Fruit fly (Drosophila melanogaster) whole organism, embryonic: Measurements from ENCODE around the gene toe.

Source experiments
- Blimp-1 ChIP-seq: fragments of 200-800 bp; sonication (Bioruptor generic); optimal IDR thresholded peaks from 3 replicates; lab custom pipeline; 2018; ENCODE audit warnings: missing biosample characterization, missing genetic modification characterization, mild to moderate bottlenecking, moderate library complexity, missing genetic modification reagents
- CG10462 ChIP-seq: fragments of 200-800 bp; sonication (Bioruptor generic); optimal IDR thresholded peaks from 2 replicates; lab custom pipeline; 2016; ENCODE audit warnings: missing biosample characterization, missing genetic modification characterization
- CG10654 ChIP-seq: fragments of 200-800 bp; sonication (Bioruptor generic); optimal IDR thresholded peaks from 2 replicates; lab custom pipeline; 2016; ENCODE audit warnings: missing biosample characterization, missing genetic modification characterization
- CG11560 ChIP-seq: fragments of 200-800 bp; sonication (Bioruptor generic); IDR thresholded peaks from 3 replicates; pipeline ENCODE4 v1.3.6; 2022; ENCODE audit warnings: missing biosample characterization, missing genetic modification characterization
- CG12219 ChIP-seq: fragments of 200-800 bp; sonication (Bioruptor generic); optimal IDR thresholded peaks from 3 replicates; lab custom pipeline; 2018; ENCODE audit warnings: missing biosample characterization, mild to moderate bottlenecking, missing genetic modification characterization
- CG12769 ChIP-seq: fragments of 200-800 bp; sonication (Bioruptor generic); optimal IDR thresholded peaks from 2 replicates; lab custom pipeline; 2019; ENCODE audit warnings: missing biosample characterization, mild to moderate bottlenecking, missing genetic modification characterization, moderate library complexity
- CG13123 ChIP-seq: fragments of 200-800 bp; sonication (Bioruptor generic); optimal IDR thresholded peaks from 2 replicates; lab custom pipeline; 2016; ENCODE audit warnings: missing biosample characterization, missing genetic modification characterization
- CG14860 ChIP-seq: fragments of 200-800 bp; sonication (Bioruptor generic); IDR thresholded peaks from 3 replicates; pipeline ENCODE4 v1.3.6; 2022; ENCODE audit warnings: missing biosample characterization, missing genetic modification characterization; ENCODE audit not compliant: partially characterized antibody
- CG14965 ChIP-seq: fragments of 200-800 bp; sonication (Bioruptor generic); optimal IDR thresholded peaks from 2 replicates; lab custom pipeline; 2016; ENCODE audit warnings: missing biosample characterization, missing genetic modification characterization, borderline replicate concordance
- CG15073 ChIP-seq: fragments of 200-800 bp; sonication (Bioruptor generic); optimal IDR thresholded peaks from 2 replicates; lab custom pipeline; 2016; ENCODE audit warnings: missing biosample characterization, missing genetic modification characterization
- CG1647 ChIP-seq: fragments of 200-800 bp; sonication (Bioruptor generic); optimal IDR thresholded peaks from 3 replicates; lab custom pipeline; 2016; ENCODE audit warnings: missing biosample characterization, missing genetic modification characterization
- CG17186 ChIP-seq: fragments of 200-800 bp; sonication (Bioruptor generic); optimal IDR thresholded peaks from 3 replicates; lab custom pipeline; 2017; ENCODE audit warnings: missing biosample characterization, missing genetic modification reagents, missing genetic modification characterization
- CG32772 ChIP-seq: fragments of 200-800 bp; sonication (Bioruptor generic); IDR thresholded peaks from 2 replicates; pipeline ENCODE4 v1.3.6; 2022; ENCODE audit warnings: missing biosample characterization, missing genetic modification characterization
- CG3847 ChIP-seq: fragments of 200-800 bp; sonication (Bioruptor generic); IDR thresholded peaks from 2 replicates; pipeline ENCODE4 v1.3.6; 2022; ENCODE audit warnings: missing biosample characterization, missing genetic modification characterization
- CG4404 ChIP-seq: fragments of 200-800 bp; sonication (Bioruptor generic); IDR thresholded peaks from 2 replicates; pipeline ENCODE4 v1.3.6; 2022; ENCODE audit warnings: missing biosample characterization, missing genetic modification characterization
- CG4617 ChIP-seq: fragments of 200-800 bp; sonication (Bioruptor generic); optimal IDR thresholded peaks from 3 replicates; lab custom pipeline; 2016; ENCODE audit warnings: missing biosample characterization, missing genetic modification characterization, borderline replicate concordance
- CG4820 ChIP-seq: fragments of 200-800 bp; sonication (Bioruptor generic); optimal IDR thresholded peaks from 3 replicates; lab custom pipeline; 2016; ENCODE audit warnings: missing biosample characterization, missing genetic modification characterization
- CG5953 ChIP-seq: fragments of 200-800 bp; sonication (Bioruptor generic); IDR thresholded peaks from 2 replicates; pipeline ENCODE4 v1.3.6; 2022; ENCODE audit warnings: missing biosample characterization, missing genetic modification characterization
- CG6272 ChIP-seq: fragments of 200-800 bp; sonication (Bioruptor generic); IDR thresholded peaks from 2 replicates; pipeline ENCODE4 v1.3.6; 2022; ENCODE audit warnings: missing biosample characterization, missing genetic modification characterization
- CG6689 ChIP-seq: fragments of 200-800 bp; sonication (Bioruptor generic); IDR thresholded peaks from 2 replicates; pipeline ENCODE4 v1.3.6; 2022; ENCODE audit warnings: missing biosample characterization, missing genetic modification characterization
- CG9215 ChIP-seq: fragments of 200-800 bp; sonication (Bioruptor generic); IDR thresholded peaks from 2 replicates; pipeline ENCODE4 v1.3.6; 2022; ENCODE audit warnings: missing biosample characterization, missing genetic modification characterization
- D ChIP-seq, 2 experiments: fragments of 200-800 bp in 1 of 2; fragments of >200 bp in 1 of 2; sonication (Bioruptor generic) in 1 of 2; optimal IDR thresholded peaks; 2 replicates in 1 of 2; 3 replicates in 1 of 2; lab custom pipeline; 2017; ENCODE audit warnings: mild to moderate bottlenecking in 1 of 2, missing biosample characterization in 1 of 2, missing genetic modification characterization in 1 of 2, missing genetic modification reagents in 1 of 2
- Doc3 ChIP-seq: fragments of 200-800 bp; sonication (Bioruptor generic); IDR thresholded peaks from 3 replicates; pipeline ENCODE4 v1.3.6; 2022; ENCODE audit warnings: missing biosample characterization, missing genetic modification characterization; ENCODE audit not compliant: partially characterized antibody
- E2f2 ChIP-seq: fragments of 200-800 bp; sonication (Bioruptor generic); IDR thresholded peaks from 2 replicates; pipeline ENCODE4 v1.3.6; 2022; ENCODE audit warnings: missing biosample characterization, missing genetic modification characterization
- GATAe ChIP-seq: fragments of 200-800 bp; sonication (Bioruptor generic); conservative IDR thresholded peaks from 2 replicates; pipeline ENCODE4 v1.3.6; 2022; ENCODE audit warnings: missing biosample characterization, missing genetic modification characterization
- Gsc ChIP-seq: fragments of 200-800 bp; sonication (Bioruptor generic); IDR thresholded peaks from 2 replicates; pipeline ENCODE4 v1.3.6; 2022; ENCODE audit warnings: missing biosample characterization, missing genetic modification characterization
- HHEX ChIP-seq: fragments of 200-800 bp; sonication (Bioruptor generic); optimal IDR thresholded peaks from 3 replicates; lab custom pipeline; 2017; ENCODE audit warnings: missing biosample characterization, mild to moderate bottlenecking, missing genetic modification characterization, missing genetic modification reagents
- HLHmδ ChIP-seq: fragments of 200-800 bp; sonication (Bioruptor generic); optimal IDR thresholded peaks from 2 replicates; lab custom pipeline; 2018; ENCODE audit warnings: missing biosample characterization, mild to moderate bottlenecking, missing genetic modification characterization, moderate library complexity
- HmgZ ChIP-seq: fragments of 200-800 bp; sonication (Bioruptor generic); optimal IDR thresholded peaks from 2 replicates; lab custom pipeline; 2018; ENCODE audit warnings: missing biosample characterization, mild to moderate bottlenecking, missing genetic modification characterization
- Hsf ChIP-seq: fragments of 200-800 bp; sonication (Bioruptor generic); optimal IDR thresholded peaks from 3 replicates; lab custom pipeline; 2016; ENCODE audit warnings: missing biosample characterization, missing genetic modification characterization
- Kr ChIP-seq: fragments of 200-800 bp; sonication (Bioruptor generic); optimal IDR thresholded peaks from 2 replicates; lab custom pipeline; 2017; ENCODE audit warnings: missing biosample characterization, mild to moderate bottlenecking, missing genetic modification characterization
- Scr ChIP-seq: fragments of 200-800 bp; sonication (Bioruptor generic); IDR thresholded peaks from 2 replicates; pipeline ENCODE4 v1.3.6; 2022; ENCODE audit warnings: missing biosample characterization, missing genetic modification characterization; ENCODE audit not compliant: partially characterized antibody
- Stat92E ChIP-seq, 3 experiments: fragments of >200 bp in 2 of 3; fragments of 200-800 bp in 1 of 3; sonication (Bioruptor generic) in 1 of 3; optimal IDR thresholded peaks; 2 replicates each; lab custom pipeline; 2017 to 2019; ENCODE audit warnings: missing biosample characterization in 3 of 3, missing genetic modification characterization in 3 of 3, mild to moderate bottlenecking in 1 of 3, moderate library complexity in 1 of 3
- amos ChIP-seq: fragments of 200-800 bp; sonication (Bioruptor generic); IDR thresholded peaks from 2 replicates; pipeline ENCODE4 v1.3.6; 2022; ENCODE audit warnings: missing biosample characterization, missing genetic modification characterization; ENCODE audit not compliant: partially characterized antibody
- cwo ChIP-seq: fragments of 200-800 bp; sonication (Bioruptor generic); optimal IDR thresholded peaks from 3 replicates; lab custom pipeline; 2017; ENCODE audit warnings: missing biosample characterization, missing genetic modification characterization, mild to moderate bottlenecking, moderate library complexity, missing genetic modification reagents
- danr ChIP-seq: fragments of 200-800 bp; sonication (Bioruptor generic); IDR thresholded peaks from 2 replicates; pipeline ENCODE4 v1.3.6; 2022; ENCODE audit warnings: missing biosample characterization, missing genetic modification characterization
- disco-r ChIP-seq: fragments of 200-800 bp; sonication (Bioruptor generic); optimal IDR thresholded peaks from 2 replicates; lab custom pipeline; 2016; ENCODE audit warnings: missing biosample characterization, missing genetic modification characterization
- gcm ChIP-seq: fragments of 200-800 bp; sonication (Bioruptor generic); optimal IDR thresholded peaks from 2 replicates; lab custom pipeline; 2019; ENCODE audit warnings: missing biosample characterization, mild to moderate bottlenecking, missing genetic modification characterization, moderate library complexity
- h ChIP-seq: fragments of >200 bp; optimal IDR thresholded peaks from 2 replicates; lab custom pipeline; 2017
- her ChIP-seq: fragments of 200-800 bp; sonication (Bioruptor generic); optimal IDR thresholded peaks from 2 replicates; lab custom pipeline; 2016; ENCODE audit warnings: missing biosample characterization, missing genetic modification characterization
- hth ChIP-seq: fragments of >200 bp; optimal IDR thresholded peaks from 2 replicates; lab custom pipeline; 2017; ENCODE audit warnings: inconsistent platforms
- klu ChIP-seq: fragments of 200-800 bp; sonication (Bioruptor generic); IDR thresholded peaks from 2 replicates; pipeline ENCODE4 v1.3.6; 2022; ENCODE audit warnings: missing biosample characterization, missing genetic modification characterization
- luna ChIP-seq: fragments of 200-800 bp; sonication (Bioruptor generic); optimal IDR thresholded peaks from 2 replicates; lab custom pipeline; 2016; ENCODE audit warnings: missing biosample characterization, missing genetic modification characterization
- pros ChIP-seq: fragments of 200-800 bp; sonication (Bioruptor generic); optimal IDR thresholded peaks from 3 replicates; lab custom pipeline; 2019; ENCODE audit warnings: missing biosample characterization, mild to moderate bottlenecking, missing genetic modification characterization, moderate library complexity
- row ChIP-seq: fragments of 200-800 bp; sonication (Bioruptor generic); IDR thresholded peaks from 3 replicates; pipeline ENCODE4 v1.3.6; 2022; ENCODE audit warnings: missing biosample characterization, missing genetic modification characterization
- sc ChIP-seq, 3 experiments: fragments of >200 bp in 2 of 3; fragments of 200-800 bp in 1 of 3; sonication (Bioruptor generic) in 1 of 3; optimal IDR thresholded peaks; 2 replicates in 2 of 3; 3 replicates in 1 of 3; lab custom pipeline; 2017; ENCODE audit warnings: mild to moderate bottlenecking in 1 of 3, missing biosample characterization in 1 of 3, missing genetic modification characterization in 1 of 3, missing genetic modification reagents in 1 of 3
- stwl ChIP-seq: fragments of 200-800 bp; sonication (Bioruptor generic); optimal IDR thresholded peaks from 3 replicates; lab custom pipeline; 2018; ENCODE audit warnings: missing biosample characterization, mild to moderate bottlenecking, missing genetic modification characterization, moderate library complexity
- tap ChIP-seq: fragments of 200-800 bp; optimal IDR thresholded peaks from 3 replicates; lab custom pipeline; 2019; ENCODE audit warnings: missing biosample characterization, mild to moderate bottlenecking, missing genetic modification characterization, moderate library complexity
- tio ChIP-seq: fragments of 200-800 bp; sonication (Bioruptor generic); optimal IDR thresholded peaks from 2 replicates; lab custom pipeline; 2017; ENCODE audit warnings: missing biosample characterization, missing genetic modification characterization, inconsistent platforms
- vvl ChIP-seq: fragments of 200-800 bp; sonication (Bioruptor generic); IDR thresholded peaks from 2 replicates; pipeline ENCODE4 v1.3.6; 2022; ENCODE audit warnings: missing biosample characterization, missing genetic modification characterization
- wdn ChIP-seq: fragments of 200-800 bp; sonication (Bioruptor generic); IDR thresholded peaks from 2 replicates; pipeline ENCODE4 v1.3.6; 2022; ENCODE audit warnings: missing biosample characterization, missing genetic modification characterization

toe gene

DNA sequence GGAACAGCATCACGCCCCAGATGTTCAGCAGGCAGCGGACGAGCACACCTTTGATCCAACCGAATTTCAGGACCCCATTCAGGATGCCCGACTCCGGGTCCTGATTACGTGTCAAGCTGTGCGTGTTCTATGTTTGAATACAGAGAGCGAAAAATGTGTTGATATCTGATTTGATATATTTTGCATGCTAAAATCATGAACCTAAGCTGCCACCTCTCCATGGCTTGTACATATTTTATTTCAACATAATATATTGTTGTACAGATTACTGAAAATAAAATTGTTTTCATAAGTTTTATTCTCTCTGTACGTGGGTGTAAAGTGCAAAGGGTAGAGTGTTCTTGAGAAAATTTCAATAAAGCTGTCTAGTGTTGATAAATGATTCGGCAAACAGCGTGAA lies 58.0 kb downstream of the toe start (continued):
- no peak for TF ChIP-seq CG14860
- TF ChIP-seq Doc3 (GFP tag; lab: Robert Waterston, UW): no peak
- no peak for TF ChIP-seq danr
- TF ChIP-seq amos (GFP tag; lab: Robert Waterston, UW): no peak
- TF ChIP-seq Scr: no peak
- TF ChIP-seq HLHmδ (GFP tag; lab: Kevin White, UChicago): no peak
- TF ChIP-seq Kr: no peak
- no peak for TF ChIP-seq wdn (GFP tag; lab: Robert Waterston, UW)
- peak; percentile 2 for TF ChIP-seq tio (GFP tag; lab: Kevin White, UChicago)
- TF ChIP-seq h: no peak
- TF ChIP-seq GATAe (GFP tag; lab: Robert Waterston, UW): no peak
- TF ChIP-seq CG17186 (GFP tag; lab: Kevin White, UChicago): no peak
- no peak for TF ChIP-seq CG10654
- no peak for TF ChIP-seq CG1647 (GFP tag; lab: Kevin White, UChicago)
- TF ChIP-seq CG11560: no peak
- no peak for TF ChIP-seq pros (GFP tag; lab: Kevin White, UChicago)
- no peak for TF ChIP-seq Gsc (GFP tag; lab: Robert Waterston, UW)
- no peak for TF ChIP-seq CG6689 (GFP tag; lab: Robert Waterston, UW)
- TF ChIP-seq Hsf (GFP tag; lab: Kevin White, UChicago): no peak
- no peak for TF ChIP-seq her (GFP tag; lab: Kevin White, UChicago)
- no peak for TF ChIP-seq CG14965 (GFP tag; lab: Kevin White, UChicago)
- no peak for TF ChIP-seq CG4617
- peak; percentile 41; the same call in 1 of the 3 replicates for TF ChIP-seq row (GFP tag; lab: Robert Waterston, UW)
- no peak for TF ChIP-seq HmgZ
- TF ChIP-seq Stat92E (GFP tag; optimal IDR thresholded peaks at IDR 0.05; lab: Kevin White, UChicago): no peak
- no peak for TF ChIP-seq vvl (GFP tag; lab: Robert Waterston, UW)
- no peak for TF ChIP-seq D (optimal IDR thresholded peaks at IDR 0.05; lab: Kevin White, UChicago)
- no peak for TF ChIP-seq D (GFP tag; optimal IDR thresholded peaks at IDR 0.05; lab: Kevin White, UChicago)
- TF ChIP-seq sc (optimal IDR thresholded peaks at IDR 0.05; lab: Kevin White, UChicago): no peak
- no peak for TF ChIP-seq sc (GFP tag; optimal IDR thresholded peaks at IDR 0.05; lab: Kevin White, UChicago)
- no peak for TF ChIP-seq CG6272 (GFP tag; lab: Robert Waterston, UW)
- no peak for TF ChIP-seq CG4404
- TF ChIP-seq CG3847: no peak
- no peak for TF ChIP-seq CG12769 (tag; lab: Kevin White, UChicago)
- no peak for TF ChIP-seq luna (GFP tag; lab: Kevin White, UChicago)
- TF ChIP-seq klu: no peak
- no peak for TF ChIP-seq CG5953 (GFP tag; lab: Robert Waterston, UW)
- TF ChIP-seq HHEX (GFP tag; lab: Kevin White, UChicago): no peak
- TF ChIP-seq CG9215: no peak
- TF ChIP-seq CG10462 (GFP tag; lab: Kevin White, UChicago): no peak
- TF ChIP-seq CG13123 (GFP tag; lab: Kevin White, UChicago): no peak
- no peak for TF ChIP-seq CG15073
- no peak for TF ChIP-seq E2f2 (GFP tag; lab: Robert Waterston, UW)
- no peak for TF ChIP-seq gcm (GFP tag; lab: Kevin White, UChicago)
- TF ChIP-seq Blimp-1 (GFP tag; lab: Kevin White, UChicago): no peak
- TF ChIP-seq hth: no peak
- no peak for TF ChIP-seq disco-r (GFP tag; lab: Kevin White, UChicago)
- no peak for TF ChIP-seq stwl
- TF ChIP-seq cwo (GFP tag; lab: Kevin White, UChicago): no peak
- TF ChIP-seq CG4820 (GFP tag; lab: Kevin White, UChicago): no peak
- TF ChIP-seq CG32772: no peak
- no peak for TF ChIP-seq tap (tag; lab: Kevin White, UChicago)
- no peak for TF ChIP-seq CG12219
